Worm (Caenorhabditis elegans) whole organism, L1 larva: ENCODE data around the gene ccdc-149.
A peak's percentile ranks its signal among the peaks of the same experiment; 100 is the strongest.

Experiments used
- C16A3.4 ChIP-seq: fragments of 150-350 bp; optimal IDR thresholded peaks from 2 replicates; lab custom pipeline; 2014; ENCODE audit warnings: missing biosample characterization, missing genetic modification characterization
- Y116A8C.19 ChIP-seq: sonication (generic microtip); optimal IDR thresholded peaks from 2 replicates; lab custom pipeline; 2016; ENCODE audit warnings: missing compliant biosample characterization, missing genetic modification characterization, borderline replicate concordance
- alr-1 ChIP-seq: fragments of 200-800 bp; sonication (Bioruptor generic); optimal IDR thresholded peaks from 2 replicates; lab custom pipeline; 2018; ENCODE audit warnings: borderline replicate concordance, mild to moderate bottlenecking, missing genetic modification characterization, missing compliant biosample characterization
- ama-1 ChIP-seq: fragments of 150-350 bp; optimal IDR thresholded peaks from 2 replicates; lab custom pipeline; 2014
- ceh-82 ChIP-seq, 3 experiments: fragments of 150-350 bp in 1 of 3; sonication (generic microtip) in 2 of 3; optimal IDR thresholded peaks; 2 replicates each; lab custom pipeline; 2014 to 2017; ENCODE audit warnings: missing biosample characterization in 3 of 3, missing genetic modification characterization in 3 of 3
- ceh-90 ChIP-seq: sonication (generic microtip); optimal IDR thresholded peaks from 2 replicates; lab custom pipeline; 2016; ENCODE audit warnings: missing genetic modification characterization, missing compliant biosample characterization
- dpl-1 ChIP-seq, 3 experiments: fragments of 150-350 bp in 2 of 3; sonication (generic microtip) in 1 of 3; optimal IDR thresholded peaks; 2 replicates each; lab custom pipeline; 2014 to 2017; ENCODE audit warnings: missing biosample characterization in 3 of 3, missing genetic modification characterization in 3 of 3, missing genetic modification reagents in 3 of 3
- efl-1 ChIP-seq, 4 experiments: fragments of 150-350 bp; optimal IDR thresholded peaks in 3 of 4; peaks in 1 of 4; 1 replicate in 1 of 4; 2 replicates in 3 of 4; lab custom pipeline; 2014; ENCODE audit warnings: missing biosample characterization in 2 of 4, missing genetic modification characterization in 2 of 4, missing genetic modification reagents in 2 of 4
- egl-27 ChIP-seq, 2 experiments: fragments of 150-350 bp in 1 of 2; sonication (generic microtip); optimal IDR thresholded peaks; 3 replicates each; lab custom pipeline; 2017 to 2018; ENCODE audit warnings: missing biosample characterization in 2 of 2, missing genetic modification characterization in 2 of 2, missing genetic modification reagents in 2 of 2
- elt-2 ChIP-seq: sonication (generic microtip); optimal IDR thresholded peaks from 2 replicates; lab custom pipeline; 2016; ENCODE audit warnings: missing genetic modification characterization, mild to moderate bottlenecking, inconsistent platforms, missing compliant biosample characterization, missing genetic modification reagents
- elt-3 ChIP-seq, 6 experiments: fragments of 150-350 bp in 1 of 6; sonication (generic microtip); optimal IDR thresholded peaks; 2 replicates each; lab custom pipeline; 2017 to 2018; ENCODE audit warnings: missing biosample characterization in 6 of 6, missing genetic modification characterization in 6 of 6, inconsistent platforms in 1 of 6
- fkh-10 ChIP-seq: sonication (generic microtip); optimal IDR thresholded peaks from 2 replicates; lab custom pipeline; 2017; ENCODE audit warnings: missing biosample characterization, missing genetic modification reagents, missing genetic modification characterization
- fos-1 ChIP-seq: fragments of 150-350 bp; optimal IDR thresholded peaks from 2 replicates; lab custom pipeline; 2014; ENCODE audit warnings: missing biosample characterization, missing genetic modification characterization
- hlh-17 ChIP-seq: fragments of 200-800 bp; sonication (Bioruptor generic); optimal IDR thresholded peaks from 2 replicates; lab custom pipeline; 2018; ENCODE audit warnings: missing genetic modification characterization, mild to moderate bottlenecking, missing compliant biosample characterization, moderate library complexity, borderline replicate concordance
- hlh-4 ChIP-seq: sonication (generic microtip); optimal IDR thresholded peaks from 2 replicates; lab custom pipeline; 2016; ENCODE audit warnings: mild to moderate bottlenecking, missing genetic modification characterization, missing compliant biosample characterization
- irx-1 ChIP-seq: sonication (generic microtip); optimal IDR thresholded peaks from 2 replicates; lab custom pipeline; 2016; ENCODE audit warnings: missing genetic modification characterization, missing compliant biosample characterization
- lin-14 ChIP-seq: fragments of 200-800 bp; sonication (Bioruptor generic); optimal IDR thresholded peaks from 2 replicates; lab custom pipeline; 2018; ENCODE audit warnings: mild to moderate bottlenecking, missing genetic modification characterization, moderate library complexity, missing compliant biosample characterization
- lin-35 ChIP-seq, 2 experiments: fragments of 150-350 bp; optimal IDR thresholded peaks; 2 replicates each; lab custom pipeline; 2014; ENCODE audit warnings: missing biosample characterization in 2 of 2, missing genetic modification characterization in 2 of 2, missing genetic modification reagents in 2 of 2
- lin-39 ChIP-seq: fragments of 150-350 bp; optimal IDR thresholded peaks from 2 replicates; lab custom pipeline; 2014; ENCODE audit warnings: missing biosample characterization, missing genetic modification reagents, missing genetic modification characterization
- lsy-2 ChIP-seq, 2 experiments: fragments of 150-350 bp; optimal IDR thresholded peaks; 2 replicates each; lab custom pipeline; 2014; ENCODE audit warnings: missing biosample characterization in 2 of 2, missing genetic modification characterization in 2 of 2
- mdl-1 ChIP-seq, 2 experiments: fragments of 150-350 bp; optimal IDR thresholded peaks; 2 replicates each; lab custom pipeline; 2014 to 2017; ENCODE audit warnings: missing biosample characterization in 2 of 2, missing genetic modification characterization in 2 of 2, inconsistent platforms in 1 of 2
- mep-1 ChIP-seq: fragments of 150-350 bp; optimal IDR thresholded peaks from 2 replicates; lab custom pipeline; 2014; ENCODE audit warnings: missing biosample characterization, missing genetic modification characterization
- nhr-11 ChIP-seq: fragments of 150-350 bp; optimal IDR thresholded peaks from 2 replicates; lab custom pipeline; 2014; ENCODE audit warnings: missing biosample characterization, missing genetic modification characterization
- nhr-20 ChIP-seq: sonication (generic microtip); optimal IDR thresholded peaks from 2 replicates; lab custom pipeline; 2016; ENCODE audit warnings: mild to moderate bottlenecking, missing genetic modification characterization, missing compliant biosample characterization
- nhr-237 ChIP-seq: fragments of 150-350 bp; optimal IDR thresholded peaks from 2 replicates; lab custom pipeline; 2014; ENCODE audit warnings: missing biosample characterization, missing genetic modification characterization
- nhr-71 ChIP-seq: sonication (generic microtip); optimal IDR thresholded peaks from 2 replicates; lab custom pipeline; 2016; ENCODE audit warnings: mild to moderate bottlenecking, missing genetic modification characterization, moderate library complexity, missing compliant biosample characterization
- nhr-77 ChIP-seq: fragments of 150-350 bp; optimal IDR thresholded peaks from 2 replicates; lab custom pipeline; 2014; ENCODE audit warnings: missing biosample characterization, missing genetic modification characterization
- nhr-85 ChIP-seq: sonication (generic microtip); peaks from one replicate; lab custom pipeline; 2016; ENCODE audit warnings: missing genetic modification characterization, inconsistent platforms, missing compliant biosample characterization
- pqm-1 ChIP-seq: sonication (generic microtip); optimal IDR thresholded peaks from 3 replicates; lab custom pipeline; 2017; ENCODE audit warnings: missing biosample characterization, missing genetic modification characterization
- skn-1 ChIP-seq: fragments of 150-350 bp; optimal IDR thresholded peaks from 2 replicates; lab custom pipeline; 2014; ENCODE audit warnings: missing biosample characterization, missing genetic modification characterization
- sptf-1 ChIP-seq: fragments of 150-350 bp; optimal IDR thresholded peaks from 2 replicates; lab custom pipeline; 2014; ENCODE audit warnings: missing biosample characterization, missing genetic modification characterization
- tbx-2 ChIP-seq: sonication (generic microtip); optimal IDR thresholded peaks from 2 replicates; lab custom pipeline; 2016; ENCODE audit warnings: missing genetic modification characterization, missing compliant biosample characterization
- tlp-1 ChIP-seq: fragments of 150-350 bp; optimal IDR thresholded peaks from 2 replicates; lab custom pipeline; 2014; ENCODE audit warnings: missing biosample characterization, missing genetic modification characterization
- unc-130 ChIP-seq: fragments of 150-350 bp; optimal IDR thresholded peaks from 2 replicates; lab custom pipeline; 2017; ENCODE audit warnings: missing biosample characterization, missing genetic modification characterization, inconsistent platforms
- unc-30 ChIP-seq: sonication (generic microtip); optimal IDR thresholded peaks from 2 replicates; lab custom pipeline; 2017; ENCODE audit warnings: missing biosample characterization, missing genetic modification characterization
- zip-4 ChIP-seq: fragments of 200-800 bp; sonication (Bioruptor generic); optimal IDR thresholded peaks from 2 replicates; lab custom pipeline; 2018; ENCODE audit warnings: mild to moderate bottlenecking, missing genetic modification characterization, moderate library complexity, missing compliant biosample characterization
- ztf-4 ChIP-seq: fragments of 150-350 bp; optimal IDR thresholded peaks from 2 replicates; lab custom pipeline; 2014; ENCODE audit warnings: missing biosample characterization, missing genetic modification characterization

Gene ccdc-149

DNA sequence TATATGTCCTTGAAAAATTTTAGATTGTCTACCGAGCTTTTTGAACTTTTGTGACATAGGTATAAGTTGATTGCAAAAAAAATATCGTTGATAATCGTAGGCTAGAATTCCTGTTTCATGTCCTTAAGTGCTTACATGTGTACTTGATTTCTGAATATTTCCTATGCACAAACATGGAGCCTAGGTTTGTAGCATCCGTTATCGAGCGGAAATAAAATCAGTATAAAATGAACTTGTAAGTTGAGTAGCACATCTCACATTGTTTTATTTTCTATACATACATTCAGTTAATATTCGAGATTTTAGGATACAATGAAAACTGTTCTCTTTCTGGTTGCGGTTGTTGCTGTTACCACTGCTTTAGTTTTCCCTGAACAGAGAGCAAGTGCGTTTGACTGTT, 23.8 kb downstream of the ccdc-149 start, which contains the start of gene spp-9:
TSS of gene spp-9 (plus strand) at position 301 of the 400 bp plus-strand sequence.
- no peak for TF ChIP-seq unc-30 (tag; lab: Kevin White, UChicago)
- TF ChIP-seq elt-3 (tag; optimal IDR thresholded peaks at IDR 0.05; lab: Kevin White, UChicago), result no peak
- TF ChIP-seq, all 84 proteins: peak for 0

ce11 chrX:11484027-11484426, 27.2 kb downstream of the ccdc-149 start:
- TF ChIP-seq lin-39 (tag; lab: Kevin White, UChicago) (no peak), tbx-2 (peak; percentile 8)

DNA sequence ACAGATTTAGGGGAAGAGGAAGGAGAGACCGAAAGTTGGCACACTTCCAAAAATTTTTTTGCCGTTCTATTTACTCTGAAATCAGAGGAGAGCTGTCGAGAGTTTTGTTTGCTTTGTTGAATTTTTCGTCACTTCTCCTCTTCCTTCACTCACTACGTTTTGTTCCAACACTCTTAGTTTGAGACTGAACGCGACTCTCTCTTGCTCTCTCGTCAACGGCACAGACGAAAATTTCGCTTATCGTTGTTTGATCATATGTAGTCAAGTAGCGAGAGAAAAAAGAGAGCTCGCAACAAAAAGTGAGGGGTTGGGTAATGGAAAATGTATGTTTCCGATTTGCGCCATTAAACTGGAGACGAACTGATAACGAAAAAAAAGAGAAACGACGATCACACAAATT, 28.6 kb downstream of the ccdc-149 start:
- peak; percentile 21 for TF ChIP-seq nhr-20
- TF ChIP-seq nhr-237 (tag; lab: Kevin White, UChicago), result no peak
- no peak for TF ChIP-seq elt-3 (tag; optimal IDR thresholded peaks at IDR 0.05; lab: Kevin White, UChicago)
- TF ChIP-seq lin-35 (GFP tag; optimal IDR thresholded peaks at IDR 0.05; lab: Kevin White, UChicago), result peak in 1 of 2 experiments; percentile 16
- peak in 1 of 2 experiments; percentile 11 for TF ChIP-seq mdl-1 (tag; optimal IDR thresholded peaks at IDR 0.05; lab: Kevin White, UChicago)
- TF ChIP-seq ztf-4, result no peak
- no peak for TF ChIP-seq nhr-11 (tag; lab: Kevin White, UChicago)
- peak; percentile 51 for TF ChIP-seq nhr-71 (tag; lab: Kevin White, UChicago)
- no peak for TF ChIP-seq efl-1 (optimal IDR thresholded peaks at IDR 0.05; lab: Kevin White, UChicago)
- TF ChIP-seq efl-1 (GFP tag; optimal IDR thresholded peaks at IDR 0.05 in 1 of 2; lab: Kevin White, UChicago), result peak in 1 of 2 experiments; percentile 88
- TF ChIP-seq nhr-77 (tag; lab: Kevin White, UChicago), result peak; percentile 78
- peak; percentile 72 for TF ChIP-seq elt-2 (tag; lab: Kevin White, UChicago)
- peak in 1 of 2 experiments; percentile 27 for TF ChIP-seq lsy-2 (tag; optimal IDR thresholded peaks at IDR 0.05; lab: Kevin White, UChicago)
- TF ChIP-seq ceh-82 (tag; optimal IDR thresholded peaks at IDR 0.05; lab: Kevin White, UChicago), result peak in 1 of 3 experiments; percentile 15
- peak; percentile 96 for TF ChIP-seq lin-14 (GFP tag; lab: Kevin White, UChicago)
- TF ChIP-seq tbx-2, result peak; percentile 60
- TF ChIP-seq pqm-1 (tag; lab: Kevin White, UChicago), result peak; percentile 42
- TF ChIP-seq, all 84 proteins: peak for 12

ce11 chrX:11482134-11482533, 29.1 kb downstream of the ccdc-149 start:
- TF ChIP-seq sptf-1 (tag; lab: Kevin White, UChicago) (no peak), efl-1 (optimal IDR thresholded peaks at IDR 0.05; lab: Kevin White, UChicago) (no peak), efl-1 (GFP tag; optimal IDR thresholded peaks at IDR 0.05 in 1 of 2; lab: Kevin White, UChicago) (peak in 1 of 2 experiments; percentile 41), unc-30 (tag; lab: Kevin White, UChicago) (no peak), elt-3 (tag; optimal IDR thresholded peaks at IDR 0.05; lab: Kevin White, UChicago) (no peak)

- no peak for TF ChIP-seq unc-30 (tag; lab: Kevin White, UChicago)
- no peak for TF ChIP-seq skn-1 (tag; lab: Kevin White, UChicago)
- TF ChIP-seq lin-14 (GFP tag; lab: Kevin White, UChicago), result peak; percentile 84
- no peak for TF ChIP-seq dpl-1 (GFP tag; optimal IDR thresholded peaks at IDR 0.05; lab: Kevin White, UChicago)
- no peak for TF ChIP-seq tbx-2
- no peak for TF ChIP-seq ama-1 (lab: Kevin White, UChicago)
- TF ChIP-seq hlh-17 (GFP tag; lab: Kevin White, UChicago), result no peak
- no peak for TF ChIP-seq zip-4 (GFP tag; lab: Kevin White, UChicago)
- no peak for TF ChIP-seq nhr-11 (tag; lab: Kevin White, UChicago)
- TF ChIP-seq lin-35 (GFP tag; optimal IDR thresholded peaks at IDR 0.05; lab: Kevin White, UChicago), result peak in 1 of 2 experiments; percentile 33
- TF ChIP-seq C16A3.4, result no peak
- TF ChIP-seq nhr-77 (tag; lab: Kevin White, UChicago), result no peak
- no peak for TF ChIP-seq elt-2 (tag; lab: Kevin White, UChicago)
- TF ChIP-seq fkh-10 (GFP tag; lab: Kevin White, UChicago), result no peak
- no peak for TF ChIP-seq fos-1
- TF ChIP-seq mep-1 (tag; lab: Kevin White, UChicago), result peak; percentile 31
- TF ChIP-seq ceh-90, result no peak
- no peak for TF ChIP-seq irx-1
- TF ChIP-seq Y116A8C.19 (tag; lab: Kevin White, UChicago), result no peak
- no peak for TF ChIP-seq efl-1 (optimal IDR thresholded peaks at IDR 0.05; lab: Kevin White, UChicago)
- TF ChIP-seq efl-1 (GFP tag; optimal IDR thresholded peaks at IDR 0.05 in 1 of 2; lab: Kevin White, UChicago), result peak in 1 of 2 experiments; percentile 51
- TF ChIP-seq unc-130 (tag; lab: Kevin White, UChicago), result no peak
- TF ChIP-seq egl-27 (tag; optimal IDR thresholded peaks at IDR 0.05; lab: Kevin White, UChicago), result no peak
- no peak for TF ChIP-seq hlh-4 (tag; lab: Kevin White, UChicago)
- peak; percentile 85 for TF ChIP-seq nhr-85
- no peak for TF ChIP-seq tlp-1
- TF ChIP-seq nhr-71 (tag; lab: Kevin White, UChicago), result peak; percentile 38
- no peak for TF ChIP-seq sptf-1 (tag; lab: Kevin White, UChicago)
- TF ChIP-seq nhr-237 (tag; lab: Kevin White, UChicago), result no peak
- no peak for TF ChIP-seq alr-1 (tag; lab: Kevin White, UChicago)
These were observed 29.5 kb downstream of the ccdc-149 start for ce11 chrX:11481825-11482093.
